Worm (Caenorhabditis elegans): ENCODE data around the gene T02B11.4.

- TF ChIP-seq zag-1 (tag; optimal IDR thresholded peaks at IDR 0.05) (no peak), unc-39 (tag; optimal IDR thresholded peaks at IDR 0.05) (no peak), ceh-16 (tag; optimal IDR thresholded peaks at IDR 0.05) (no peak), nfya-1 (tag; optimal IDR thresholded peaks at IDR 0.05; ENCODE audit: insufficient read depth) (peak; percentile 81), fkh-10 (GFP tag; optimal IDR thresholded peaks at IDR 0.05) (peak; percentile 38), unc-62 (GFP tag; optimal IDR thresholded peaks at IDR 0.05) (no peak)
Observed at ce11 chrV:904232-904983, 33.5 kb upstream of the T02B11.4 start, which contains the start of gene trm-2A.

All from whole organism, L3 larva.